Worm (Caenorhabditis elegans) whole organism, L1 larva: ENCODE data around the gene msp-40.

ENCODE experiments used
- C04F5.9 ChIP-seq: sonication (generic microtip); optimal IDR thresholded peaks from 2 replicates; lab custom pipeline; 2016; ENCODE audit warnings: missing genetic modification characterization, missing compliant biosample characterization
- C16A3.4 ChIP-seq: fragments of 150-350 bp; optimal IDR thresholded peaks from 2 replicates; lab custom pipeline; 2014; ENCODE audit warnings: missing biosample characterization, missing genetic modification characterization
- C34B4.2 ChIP-seq: sonication (generic microtip); optimal IDR thresholded peaks from 2 replicates; lab custom pipeline; 2017; ENCODE audit warnings: mild to moderate bottlenecking, missing genetic modification characterization, missing compliant biosample characterization
- ceh-8 ChIP-seq: fragments of 200-800 bp; sonication (Bioruptor generic); optimal IDR thresholded peaks from 2 replicates; lab custom pipeline; 2018; ENCODE audit warnings: mild to moderate bottlenecking, missing genetic modification characterization, moderate library complexity, missing compliant biosample characterization
- ceh-88 ChIP-seq: fragments of 200-800 bp; sonication (Bioruptor generic); IDR thresholded peaks from 2 replicates; pipeline ENCODE4 v1.3.6; 2022; ENCODE audit warnings: missing genetic modification characterization, missing compliant biosample characterization
- ces-1 ChIP-seq: fragments of 150-350 bp; optimal IDR thresholded peaks from 2 replicates; lab custom pipeline; 2014; ENCODE audit warnings: missing biosample characterization, missing genetic modification reagents, missing genetic modification characterization
- dpl-1 ChIP-seq, 3 experiments: fragments of 150-350 bp in 2 of 3; sonication (generic microtip) in 1 of 3; optimal IDR thresholded peaks; 2 replicates each; lab custom pipeline; 2014 to 2017; ENCODE audit warnings: missing biosample characterization in 3 of 3, missing genetic modification characterization in 3 of 3, missing genetic modification reagents in 3 of 3
- efl-1 ChIP-seq, 4 experiments: fragments of 150-350 bp; optimal IDR thresholded peaks in 3 of 4; peaks in 1 of 4; 1 replicate in 1 of 4; 2 replicates in 3 of 4; lab custom pipeline; 2014; ENCODE audit warnings: missing biosample characterization in 2 of 4, missing genetic modification characterization in 2 of 4, missing genetic modification reagents in 2 of 4
- egl-13 ChIP-seq: sonication (generic microtip); optimal IDR thresholded peaks from 2 replicates; lab custom pipeline; 2016; ENCODE audit warnings: missing genotype, missing genetic modification reagents, missing genetic modification characterization, missing compliant biosample characterization
- egl-27 ChIP-seq, 2 experiments: fragments of 150-350 bp in 1 of 2; sonication (generic microtip); optimal IDR thresholded peaks; 3 replicates each; lab custom pipeline; 2017 to 2018; ENCODE audit warnings: missing biosample characterization in 2 of 2, missing genetic modification characterization in 2 of 2, missing genetic modification reagents in 2 of 2
- elt-3 ChIP-seq, 6 experiments: fragments of 150-350 bp in 1 of 6; sonication (generic microtip); optimal IDR thresholded peaks; 2 replicates each; lab custom pipeline; 2017 to 2018; ENCODE audit warnings: missing biosample characterization in 6 of 6, missing genetic modification characterization in 6 of 6, inconsistent platforms in 1 of 6
- fkh-4 ChIP-seq: sonication (generic microtip); optimal IDR thresholded peaks from 2 replicates; lab custom pipeline; 2016; ENCODE audit warnings: missing compliant biosample characterization, missing genetic modification characterization, borderline replicate concordance
- fkh-8 ChIP-seq: sonication (generic microtip); optimal IDR thresholded peaks from 2 replicates; lab custom pipeline; 2016; ENCODE audit warnings: mild to moderate bottlenecking, missing genetic modification characterization, missing compliant biosample characterization
- fos-1 ChIP-seq: fragments of 150-350 bp; optimal IDR thresholded peaks from 2 replicates; lab custom pipeline; 2014; ENCODE audit warnings: missing biosample characterization, missing genetic modification characterization
- hlh-17 ChIP-seq: fragments of 200-800 bp; sonication (Bioruptor generic); optimal IDR thresholded peaks from 2 replicates; lab custom pipeline; 2018; ENCODE audit warnings: missing genetic modification characterization, mild to moderate bottlenecking, missing compliant biosample characterization, moderate library complexity, borderline replicate concordance
- hpl-2 ChIP-seq: fragments of 150-350 bp; optimal IDR thresholded peaks from 2 replicates; lab custom pipeline; 2014; ENCODE audit warnings: missing biosample characterization, missing genetic modification reagents, missing genetic modification characterization
- jun-1 ChIP-seq: fragments of 150-350 bp; optimal IDR thresholded peaks from 2 replicates; lab custom pipeline; 2014; ENCODE audit warnings: missing biosample characterization, missing genetic modification reagents, missing genetic modification characterization
- lin-14 ChIP-seq: fragments of 200-800 bp; sonication (Bioruptor generic); optimal IDR thresholded peaks from 2 replicates; lab custom pipeline; 2018; ENCODE audit warnings: mild to moderate bottlenecking, missing genetic modification characterization, moderate library complexity, missing compliant biosample characterization
- lin-15B ChIP-seq: fragments of 150-350 bp; sonication (generic microtip); optimal IDR thresholded peaks from 3 replicates; lab custom pipeline; 2014; ENCODE audit warnings: missing biosample characterization, missing genetic modification characterization
- mef-2 ChIP-seq: fragments of 150-350 bp; optimal IDR thresholded peaks from 2 replicates; lab custom pipeline; 2014; ENCODE audit warnings: missing biosample characterization, missing genetic modification characterization
- nhr-20 ChIP-seq: sonication (generic microtip); optimal IDR thresholded peaks from 2 replicates; lab custom pipeline; 2016; ENCODE audit warnings: mild to moderate bottlenecking, missing genetic modification characterization, missing compliant biosample characterization
- nhr-47 ChIP-seq: sonication (generic microtip); optimal IDR thresholded peaks from 2 replicates; lab custom pipeline; 2016; ENCODE audit warnings: mild to moderate bottlenecking, missing genetic modification characterization, moderate library complexity, missing compliant biosample characterization
- nhr-71 ChIP-seq: sonication (generic microtip); optimal IDR thresholded peaks from 2 replicates; lab custom pipeline; 2016; ENCODE audit warnings: mild to moderate bottlenecking, missing genetic modification characterization, moderate library complexity, missing compliant biosample characterization
- nhr-77 ChIP-seq: fragments of 150-350 bp; optimal IDR thresholded peaks from 2 replicates; lab custom pipeline; 2014; ENCODE audit warnings: missing biosample characterization, missing genetic modification characterization
- pqm-1 ChIP-seq: sonication (generic microtip); optimal IDR thresholded peaks from 3 replicates; lab custom pipeline; 2017; ENCODE audit warnings: missing biosample characterization, missing genetic modification characterization
- rnt-1 ChIP-seq: sonication (generic microtip); optimal IDR thresholded peaks from 2 replicates; lab custom pipeline; 2016; ENCODE audit warnings: mild to moderate bottlenecking, missing genetic modification characterization, moderate library complexity, missing compliant biosample characterization
- snu-23 ChIP-seq: sonication (generic microtip); optimal IDR thresholded peaks from 2 replicates; lab custom pipeline; 2016; ENCODE audit warnings: missing genetic modification characterization, missing compliant biosample characterization
- sox-4 ChIP-seq: sonication (generic microtip); optimal IDR thresholded peaks from 2 replicates; lab custom pipeline; 2016; ENCODE audit warnings: missing genetic modification characterization, missing compliant biosample characterization
- sup-37 ChIP-seq: fragments of 200-800 bp; sonication (Bioruptor generic); optimal IDR thresholded peaks from 2 replicates; lab custom pipeline; 2018; ENCODE audit warnings: mild to moderate bottlenecking, missing genetic modification characterization, missing compliant biosample characterization
- tbx-2 ChIP-seq: sonication (generic microtip); optimal IDR thresholded peaks from 2 replicates; lab custom pipeline; 2016; ENCODE audit warnings: missing genetic modification characterization, missing compliant biosample characterization
- tlp-1 ChIP-seq: fragments of 150-350 bp; optimal IDR thresholded peaks from 2 replicates; lab custom pipeline; 2014; ENCODE audit warnings: missing biosample characterization, missing genetic modification characterization
- unc-62 ChIP-seq: fragments of 150-350 bp; optimal IDR thresholded peaks from 2 replicates; lab custom pipeline; 2014; ENCODE audit warnings: missing biosample characterization, missing genetic modification reagents, missing genetic modification characterization
- unc-86 ChIP-seq: sonication (generic microtip); optimal IDR thresholded peaks from 2 replicates; lab custom pipeline; 2016; ENCODE audit warnings: missing genetic modification characterization, missing compliant biosample characterization
- zip-4 ChIP-seq: fragments of 200-800 bp; sonication (Bioruptor generic); optimal IDR thresholded peaks from 2 replicates; lab custom pipeline; 2018; ENCODE audit warnings: mild to moderate bottlenecking, missing genetic modification characterization, moderate library complexity, missing compliant biosample characterization

msp-40 gene

ce11 chrII:4784436-4784835 lies 40.8 kb upstream of the msp-40 start, which contains the start of gene nep-12 (continued):
- TF ChIP-seq jun-1 (no peak), nhr-77 (no peak), ces-1 (GFP tag; lab: Kevin White, UChicago) (no peak), fkh-4 (no peak)

- no peak for TF ChIP-seq C34B4.2 (tag; lab: Kevin White, UChicago)
- TF ChIP-seq mef-2 (tag; lab: Kevin White, UChicago): no peak
- TF ChIP-seq tlp-1 (tag; lab: Kevin White, UChicago): no peak
- no peak for TF ChIP-seq lin-15B
- TF ChIP-seq pqm-1 (tag; lab: Kevin White, UChicago): no peak
- no peak for TF ChIP-seq C04F5.9 (tag; lab: Kevin White, UChicago)
- TF ChIP-seq fos-1: no peak
- TF ChIP-seq C16A3.4 (tag; lab: Kevin White, UChicago): no peak
- TF ChIP-seq snu-23 (GFP tag; lab: Kevin White, UChicago): no peak
- no peak for TF ChIP-seq sox-4 (tag; lab: Kevin White, UChicago)
- no peak for TF ChIP-seq ceh-88
- no peak for TF ChIP-seq zip-4 (GFP tag; lab: Kevin White, UChicago)
- TF ChIP-seq hlh-17 (GFP tag; lab: Kevin White, UChicago): no peak
- TF ChIP-seq fkh-8 (tag; lab: Kevin White, UChicago): no peak
- no peak for TF ChIP-seq hpl-2 (GFP tag; lab: Kevin White, UChicago)
- no peak for TF ChIP-seq sup-37 (GFP tag; lab: Kevin White, UChicago)
- TF ChIP-seq lin-14 (GFP tag; lab: Kevin White, UChicago): no peak
- TF ChIP-seq nhr-20 (tag; lab: Kevin White, UChicago): no peak
- TF ChIP-seq ceh-8 (GFP tag; lab: Kevin White, UChicago): no peak
Measured at ce11 chrII:4786181-4786580, 39.0 kb upstream of the msp-40 start, which contains the start of gene msp-3. Gene msp-3 (minus strand): TSS chrII:4786281.

ce11 chrII:4789835-4790343 lies 35.3 kb upstream of the msp-40 start, which contains the start of gene F26G1.15:
Gene F26G1.15 (plus strand): TSS chrII:4790293.
- TF ChIP-seq nhr-47 (tag; lab: Kevin White, UChicago) (no peak), efl-1 (optimal IDR thresholded peaks at IDR 0.05; lab: Kevin White, UChicago) (no peak), efl-1 (GFP tag; optimal IDR thresholded peaks at IDR 0.05 in 1 of 2; lab: Kevin White, UChicago) (peak in 1 of 2 experiments; percentile 53)
- TF ChIP-seq, all 84 proteins: peak for 1

DNA sequence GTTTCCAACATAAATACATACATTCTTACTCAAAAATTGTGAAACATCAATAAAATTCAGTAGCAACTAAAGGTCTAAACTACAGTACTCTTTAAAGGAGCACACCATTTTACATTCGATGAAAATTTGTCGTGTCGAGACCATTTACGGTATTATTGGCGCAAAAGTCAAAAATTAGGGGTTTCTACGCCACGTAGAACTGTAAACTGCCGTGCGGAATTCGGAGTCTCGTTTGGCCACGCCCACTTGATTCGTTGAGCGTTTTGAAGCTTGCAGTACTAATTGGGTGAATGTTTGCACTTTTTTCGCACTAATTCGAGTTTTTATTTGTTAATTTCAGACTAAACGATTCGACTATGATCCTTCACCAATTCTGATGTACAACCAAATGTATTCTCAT lies 34.5 kb upstream of the msp-40 start:
- TF ChIP-seq C04F5.9 (tag; lab: Kevin White, UChicago) (no peak), rnt-1 (tag; lab: Kevin White, UChicago) (peak; percentile 31), dpl-1 (GFP tag; optimal IDR thresholded peaks at IDR 0.05; lab: Kevin White, UChicago) (peak in 1 of 3 experiments; percentile 11), nhr-71 (tag; lab: Kevin White, UChicago) (no peak), pqm-1 (tag; lab: Kevin White, UChicago) (no peak), efl-1 (optimal IDR thresholded peaks at IDR 0.05; lab: Kevin White, UChicago) (peak in 1 of 2 experiments; percentile 1), efl-1 (GFP tag; optimal IDR thresholded peaks at IDR 0.05 in 1 of 2; lab: Kevin White, UChicago) (no peak), egl-13 (tag; lab: Kevin White, UChicago) (no peak), egl-27 (tag; optimal IDR thresholded peaks at IDR 0.05; lab: Kevin White, UChicago) (no peak), elt-3 (tag; optimal IDR thresholded peaks at IDR 0.05; lab: Kevin White, UChicago) (no peak), unc-62 (no peak), unc-86 (tag; lab: Kevin White, UChicago) (no peak), tbx-2 (tag; lab: Kevin White, UChicago) (no peak)
- TF ChIP-seq, all 84 proteins: peak for 3
